Worm (Caenorhabditis elegans): ENCODE measurements around the gene istr-1.
A peak's percentile ranks its signal among the peaks of the same experiment; 100 is the strongest.

Gene istr-1

ce11 chrV:12697364-12697901 lies at the start of gene istr-1:
Gene istr-1 (plus strand): TSS chrV:12697858.
- TF ChIP-seq Y55F3AM.14 (GFP tag; optimal IDR thresholded peaks at IDR 0.05) (no peak), crh-2 (tag; optimal IDR thresholded peaks at IDR 0.05) (no peak), egl-27 (tag; optimal IDR thresholded peaks at IDR 0.05) (no peak), ama-1 (optimal IDR thresholded peaks at IDR 0.05) (no peak), nhr-25 (tag; optimal IDR thresholded peaks at IDR 0.05) (no peak), skn-1 (tag; optimal IDR thresholded peaks at IDR 0.05) (peak; percentile 11), unc-55 (GFP tag; optimal IDR thresholded peaks at IDR 0.05) (peak; percentile 34), nhr-21 (tag; optimal IDR thresholded peaks at IDR 0.05) (no peak), R02D3.7 (tag; optimal IDR thresholded peaks at IDR 0.05) (no peak), lsy-2 (tag; optimal IDR thresholded peaks at IDR 0.05) (no peak), nhr-129 (tag; optimal IDR thresholded peaks at IDR 0.05) (peak; percentile 33), fos-1 (tag; optimal IDR thresholded peaks at IDR 0.05) (peak; percentile 12), elt-3 (tag; optimal IDR thresholded peaks at IDR 0.05) (no peak), C34F6.9 (tag; optimal IDR thresholded peaks at IDR 0.05) (peak; percentile 66), snpc-4 (tag; optimal IDR thresholded peaks at IDR 0.05) (no peak), ztf-1 (GFP tag; conservative IDR thresholded peaks at IDR 0.05) (no peak)

- TF ChIP-seq blmp-1 (tag; optimal IDR thresholded peaks at IDR 0.05; ENCODE audit: insufficient read depth), result no peak
- TF ChIP-seq mab-5 (tag; optimal IDR thresholded peaks at IDR 0.05), result no peak
- TF ChIP-seq dmd-4 (tag; optimal IDR thresholded peaks at IDR 0.05), result no peak
- no peak for TF ChIP-seq sma-9 (GFP tag; optimal IDR thresholded peaks at IDR 0.05)
- no peak for TF ChIP-seq sma-9 (tag; optimal IDR thresholded peaks at IDR 0.05)
- no peak for TF ChIP-seq ztf-4 (tag; optimal IDR thresholded peaks at IDR 0.05)
- no peak for TF ChIP-seq C34F6.9 (tag; optimal IDR thresholded peaks at IDR 0.05)
- TF ChIP-seq nhr-129 (tag; optimal IDR thresholded peaks at IDR 0.05), result no peak
- TF ChIP-seq unc-55 (GFP tag; optimal IDR thresholded peaks at IDR 0.05), result no peak
- no peak for TF ChIP-seq ama-1 (optimal IDR thresholded peaks at IDR 0.05)
- no peak for TF ChIP-seq ztf-1 (GFP tag; conservative IDR thresholded peaks at IDR 0.05)
- no peak for TF ChIP-seq ceh-16 (tag; optimal IDR thresholded peaks at IDR 0.05)
- no peak for TF ChIP-seq sem-4 (tag; optimal IDR thresholded peaks at IDR 0.05)
- TF ChIP-seq gmeb-1 (tag; optimal IDR thresholded peaks at IDR 0.05), result no peak
Measured at ce11 chrV:12649213-12649612, 48.4 kb upstream of the istr-1 start, which contains the start of gene gpa-9. Gene gpa-9 (minus strand): TSS chrV:12649313.

ce11 chrV:12649636-12650035 lies 48.0 kb upstream of the istr-1 start, which contains the start of gene lin-25:
Gene lin-25 (plus strand): TSS chrV:12649925.
- peak in 1 of 2 experiments; percentile 59 for TF ChIP-seq lsy-2 (tag; optimal IDR thresholded peaks at IDR 0.05)
- no peak for TF ChIP-seq nhr-12 (tag; optimal IDR thresholded peaks at IDR 0.05)
- peak; percentile 44 for TF ChIP-seq C34F6.9 (tag; optimal IDR thresholded peaks at IDR 0.05)
- no peak for TF ChIP-seq crh-2 (tag; optimal IDR thresholded peaks at IDR 0.05)
- no peak for TF ChIP-seq unc-62 (GFP tag; optimal IDR thresholded peaks at IDR 0.05)
- TF ChIP-seq nhr-129 (tag; optimal IDR thresholded peaks at IDR 0.05), result peak; percentile 54
- TF ChIP-seq fos-1 (tag; optimal IDR thresholded peaks at IDR 0.05), result peak; percentile 46
- peak; percentile 20 for TF ChIP-seq snpc-4 (tag; optimal IDR thresholded peaks at IDR 0.05)
- TF ChIP-seq zag-1 (tag; optimal IDR thresholded peaks at IDR 0.05), result peak; percentile 25
- TF ChIP-seq F13H6.1 (tag; optimal IDR thresholded peaks at IDR 0.05), result no peak
- TF ChIP-seq unc-55 (GFP tag; optimal IDR thresholded peaks at IDR 0.05), result peak; percentile 60

ce11 chrV:12658142-12658541 lies 39.5 kb upstream of the istr-1 start, which contains the start of gene W05B10.6:
Gene W05B10.6 (minus strand): TSS chrV:12658242.
- TF ChIP-seq lin-13 (GFP tag; optimal IDR thresholded peaks at IDR 0.05), result no peak
- TF ChIP-seq mab-5 (tag; optimal IDR thresholded peaks at IDR 0.05), result no peak
- no peak for TF ChIP-seq egl-27 (tag; optimal IDR thresholded peaks at IDR 0.05)
- TF ChIP-seq nhr-77 (tag; optimal IDR thresholded peaks at IDR 0.05), result no peak
- TF ChIP-seq peb-1 (tag; optimal IDR thresholded peaks at IDR 0.05), result no peak
- TF ChIP-seq dmd-4 (tag; optimal IDR thresholded peaks at IDR 0.05), result no peak
- TF ChIP-seq ZK546.5 (tag; optimal IDR thresholded peaks at IDR 0.05), result no peak
- TF ChIP-seq unc-62 (GFP tag; optimal IDR thresholded peaks at IDR 0.05), result no peak
- TF ChIP-seq elt-3 (tag; optimal IDR thresholded peaks at IDR 0.05), result no peak

- TF ChIP-seq nhr-12 (tag; optimal IDR thresholded peaks at IDR 0.05) (no peak), fos-1 (tag; optimal IDR thresholded peaks at IDR 0.05) (peak; percentile 24), ztf-11 (tag; optimal IDR thresholded peaks at IDR 0.05) (no peak), skn-1 (tag; optimal IDR thresholded peaks at IDR 0.05) (no peak), alr-1 (tag; optimal IDR thresholded peaks at IDR 0.05) (no peak), R02D3.7 (tag; optimal IDR thresholded peaks at IDR 0.05) (no peak), peb-1 (tag; optimal IDR thresholded peaks at IDR 0.05) (no peak), egl-27 (tag; optimal IDR thresholded peaks at IDR 0.05) (peak; percentile 56), nhr-11 (tag; optimal IDR thresholded peaks at IDR 0.05) (no peak), snpc-4 (tag; optimal IDR thresholded peaks at IDR 0.05) (peak; percentile 51), nhr-77 (tag; optimal IDR thresholded peaks at IDR 0.05) (no peak), F13H6.1 (tag; optimal IDR thresholded peaks at IDR 0.05) (peak; percentile 27), nhr-25 (tag; optimal IDR thresholded peaks at IDR 0.05) (peak; percentile 81), aly-2 (tag; optimal IDR thresholded peaks at IDR 0.05) (no peak), ztf-4 (tag; optimal IDR thresholded peaks at IDR 0.05) (peak; percentile 1), gmeb-1 (tag; optimal IDR thresholded peaks at IDR 0.05) (peak; percentile 75), lsy-2 (tag; optimal IDR thresholded peaks at IDR 0.05) (peak; percentile 36 to 87), lin-39 (tag; optimal IDR thresholded peaks at IDR 0.05) (no peak), sma-3 (GFP tag; optimal IDR thresholded peaks at IDR 0.05) (peak; percentile 72), C34F6.9 (tag; optimal IDR thresholded peaks at IDR 0.05) (peak; percentile 67), ztf-1 (GFP tag; conservative IDR thresholded peaks at IDR 0.05) (no peak), mbf-1 (tag; optimal IDR thresholded peaks at IDR 0.05) (no peak), dmd-4 (tag; optimal IDR thresholded peaks at IDR 0.05) (no peak), elt-3 (tag; optimal IDR thresholded peaks at IDR 0.05) (no peak), blmp-1 (tag; optimal IDR thresholded peaks at IDR 0.05; ENCODE audit: insufficient read depth) (no peak), mdl-1 (tag; optimal IDR thresholded peaks at IDR 0.05) (no peak), elt-1 (tag; optimal IDR thresholded peaks at IDR 0.05) (no peak)
Measured at ce11 chrV:12659426-12659825, 38.2 kb upstream of the istr-1 start, which contains the start of gene ccch-3. Gene ccch-3 (minus strand): TSS chrV:12659687.
